Worm (Caenorhabditis elegans) whole organism, L4 larva: ENCODE results near the gene cct-4.

Source experiments
- F49E8.2 ChIP-seq: sonication (generic microtip); optimal IDR thresholded peaks from 2 replicates; lab custom pipeline; 2016; ENCODE audit warnings: missing compliant biosample characterization, mild to moderate bottlenecking, missing genetic modification characterization, borderline replicate concordance
- ZK337.2 ChIP-seq: fragments of 200-800 bp; sonication (Bioruptor generic); IDR thresholded peaks from 2 replicates; pipeline ENCODE4 v1.3.6; 2022; ENCODE audit warnings: missing genetic modification reagents, missing genetic modification characterization, missing compliant biosample characterization
- aha-1 ChIP-seq: fragments of 150-350 bp; peaks from one replicate; lab custom pipeline; 2014; ENCODE audit warnings: missing biosample characterization, missing genetic modification characterization
- daf-8 ChIP-seq: fragments of 200-800 bp; sonication (Bioruptor generic); IDR thresholded peaks from 2 replicates; pipeline ENCODE4 v1.3.6; 2022; ENCODE audit warnings: missing genetic modification characterization, missing compliant biosample characterization
- fkh-10 ChIP-seq: fragments of 150-350 bp; optimal IDR thresholded peaks from 2 replicates; lab custom pipeline; 2014; ENCODE audit warnings: missing biosample characterization, missing genetic modification reagents, missing genetic modification characterization
- php-3 ChIP-seq: fragments of 200-800 bp; sonication (Bioruptor generic); IDR thresholded peaks from 2 replicates; pipeline ENCODE4 v1.3.6; 2022; ENCODE audit warnings: missing genetic modification reagents, missing genetic modification characterization, missing compliant biosample characterization
- pqm-1 ChIP-seq: sonication (generic microtip); optimal IDR thresholded peaks from 2 replicates; lab custom pipeline; 2017; ENCODE audit warnings: missing biosample characterization, missing genetic modification characterization
- snpc-4 ChIP-seq: fragments of 150-350 bp; optimal IDR thresholded peaks from 2 replicates; lab custom pipeline; 2014; ENCODE audit warnings: missing biosample characterization, missing genetic modification characterization
- unc-62 ChIP-seq, 3 experiments: fragments of 150-350 bp in 1 of 3; sonication (generic microtip); optimal IDR thresholded peaks in 2 of 3; peaks in 1 of 3; 1 replicate in 1 of 3; 2 replicates in 2 of 3; lab custom pipeline; 2014 to 2017; ENCODE audit warnings: missing biosample characterization in 3 of 3, missing genetic modification characterization in 3 of 3, missing genetic modification reagents in 3 of 3, missing genotype in 1 of 3

ce11 chrII:8295296-8295695 is 11.8 kb downstream of the cct-4 start, which contains the start of gene nlp-55:
- TF ChIP-seq unc-62 (GFP tag; optimal IDR thresholded peaks at IDR 0.05 in 1 of 2; lab: Kevin White, UChicago) (no peak), unc-62 (tag; optimal IDR thresholded peaks at IDR 0.05; lab: Kevin White, UChicago) (no peak), php-3 (GFP tag; lab: Robert Waterston, UW) (no peak), fkh-10 (no peak), F49E8.2 (tag; lab: Kevin White, UChicago) (no peak), aha-1 (tag; lab: Kevin White, UChicago) (no peak), daf-8 (GFP tag; lab: Robert Waterston, UW) (no peak), pqm-1 (tag; lab: Kevin White, UChicago) (no peak), ZK337.2 (GFP tag; lab: Robert Waterston, UW) (no peak), snpc-4 (tag; lab: Kevin White, UChicago) (no peak)
